Worm (Caenorhabditis elegans) whole organism, L1 larva: ENCODE data around the gene lec-6.

Source experiments
- F16B12.6 ChIP-seq: fragments of 150-350 bp; optimal IDR thresholded peaks from 2 replicates; lab custom pipeline; 2014; ENCODE audit warnings: missing biosample characterization, missing genetic modification characterization
- aha-1 ChIP-seq: fragments of 150-350 bp; optimal IDR thresholded peaks from 2 replicates; lab custom pipeline; 2014; ENCODE audit warnings: missing biosample characterization, missing genetic modification characterization
- alr-1 ChIP-seq: fragments of 200-800 bp; sonication (Bioruptor generic); optimal IDR thresholded peaks from 2 replicates; lab custom pipeline; 2018; ENCODE audit warnings: borderline replicate concordance, mild to moderate bottlenecking, missing genetic modification characterization, missing compliant biosample characterization
- aly-2 ChIP-seq: fragments of 150-350 bp; optimal IDR thresholded peaks from 2 replicates; lab custom pipeline; 2014; ENCODE audit warnings: missing biosample characterization, missing genetic modification characterization
- blmp-1 ChIP-seq: fragments of 150-350 bp; optimal IDR thresholded peaks from 2 replicates; lab custom pipeline; 2014; ENCODE audit warnings: missing biosample characterization, missing genetic modification characterization
- ceh-8 ChIP-seq: fragments of 200-800 bp; sonication (Bioruptor generic); optimal IDR thresholded peaks from 2 replicates; lab custom pipeline; 2018; ENCODE audit warnings: mild to moderate bottlenecking, missing genetic modification characterization, moderate library complexity, missing compliant biosample characterization
- ceh-82 ChIP-seq, 3 experiments: fragments of 150-350 bp in 1 of 3; sonication (generic microtip) in 2 of 3; optimal IDR thresholded peaks; 2 replicates each; lab custom pipeline; 2014 to 2017; ENCODE audit warnings: missing biosample characterization in 3 of 3, missing genetic modification characterization in 3 of 3
- ceh-88 ChIP-seq: fragments of 200-800 bp; sonication (Bioruptor generic); IDR thresholded peaks from 2 replicates; pipeline ENCODE4 v1.3.6; 2022; ENCODE audit warnings: missing genetic modification characterization, missing compliant biosample characterization
- dsc-1 ChIP-seq: sonication (generic microtip); optimal IDR thresholded peaks from 2 replicates; lab custom pipeline; 2016; ENCODE audit warnings: mild to moderate bottlenecking, missing genetic modification characterization, missing compliant biosample characterization
- efl-1 ChIP-seq, 4 experiments: fragments of 150-350 bp; optimal IDR thresholded peaks in 3 of 4; peaks in 1 of 4; 1 replicate in 1 of 4; 2 replicates in 3 of 4; lab custom pipeline; 2014; ENCODE audit warnings: missing biosample characterization in 2 of 4, missing genetic modification characterization in 2 of 4, missing genetic modification reagents in 2 of 4
- efl-3 ChIP-seq: fragments of 200-800 bp; sonication (Bioruptor generic); optimal IDR thresholded peaks from 2 replicates; lab custom pipeline; 2018; ENCODE audit warnings: mild to moderate bottlenecking, missing genetic modification characterization, missing compliant biosample characterization
- elt-2 ChIP-seq: sonication (generic microtip); optimal IDR thresholded peaks from 2 replicates; lab custom pipeline; 2016; ENCODE audit warnings: missing genetic modification characterization, mild to moderate bottlenecking, inconsistent platforms, missing compliant biosample characterization, missing genetic modification reagents
- elt-3 ChIP-seq, 6 experiments: fragments of 150-350 bp in 1 of 6; sonication (generic microtip); optimal IDR thresholded peaks; 2 replicates each; lab custom pipeline; 2017 to 2018; ENCODE audit warnings: missing biosample characterization in 6 of 6, missing genetic modification characterization in 6 of 6, inconsistent platforms in 1 of 6
- ets-5 ChIP-seq: fragments of 200-800 bp; sonication (Bioruptor generic); IDR thresholded peaks from 2 replicates; pipeline ENCODE4 v1.3.6; 2022; ENCODE audit warnings: missing genetic modification characterization, missing compliant biosample characterization
- fkh-10 ChIP-seq: sonication (generic microtip); optimal IDR thresholded peaks from 2 replicates; lab custom pipeline; 2017; ENCODE audit warnings: missing biosample characterization, missing genetic modification reagents, missing genetic modification characterization
- fkh-4 ChIP-seq: sonication (generic microtip); optimal IDR thresholded peaks from 2 replicates; lab custom pipeline; 2016; ENCODE audit warnings: missing compliant biosample characterization, missing genetic modification characterization, borderline replicate concordance
- fos-1 ChIP-seq: fragments of 150-350 bp; optimal IDR thresholded peaks from 2 replicates; lab custom pipeline; 2014; ENCODE audit warnings: missing biosample characterization, missing genetic modification characterization
- grh-1 ChIP-seq: fragments of 200-800 bp; sonication (Bioruptor generic); IDR thresholded peaks from 2 replicates; pipeline ENCODE4 v1.3.6; 2022; ENCODE audit warnings: missing genetic modification reagents, missing genetic modification characterization, missing compliant biosample characterization
- hpl-2 ChIP-seq: fragments of 150-350 bp; optimal IDR thresholded peaks from 2 replicates; lab custom pipeline; 2014; ENCODE audit warnings: missing biosample characterization, missing genetic modification reagents, missing genetic modification characterization
- irx-1 ChIP-seq: sonication (generic microtip); optimal IDR thresholded peaks from 2 replicates; lab custom pipeline; 2016; ENCODE audit warnings: missing genetic modification characterization, missing compliant biosample characterization
- jun-1 ChIP-seq: fragments of 150-350 bp; optimal IDR thresholded peaks from 2 replicates; lab custom pipeline; 2014; ENCODE audit warnings: missing biosample characterization, missing genetic modification reagents, missing genetic modification characterization
- lin-13 ChIP-seq: fragments of 150-350 bp; optimal IDR thresholded peaks from 2 replicates; lab custom pipeline; 2014; ENCODE audit warnings: missing biosample characterization, missing genetic modification reagents, missing genetic modification characterization
- lin-14 ChIP-seq: fragments of 200-800 bp; sonication (Bioruptor generic); optimal IDR thresholded peaks from 2 replicates; lab custom pipeline; 2018; ENCODE audit warnings: mild to moderate bottlenecking, missing genetic modification characterization, moderate library complexity, missing compliant biosample characterization
- lin-15B ChIP-seq: fragments of 150-350 bp; sonication (generic microtip); optimal IDR thresholded peaks from 3 replicates; lab custom pipeline; 2014; ENCODE audit warnings: missing biosample characterization, missing genetic modification characterization
- lin-35 ChIP-seq, 2 experiments: fragments of 150-350 bp; optimal IDR thresholded peaks; 2 replicates each; lab custom pipeline; 2014; ENCODE audit warnings: missing biosample characterization in 2 of 2, missing genetic modification characterization in 2 of 2, missing genetic modification reagents in 2 of 2
- mdl-1 ChIP-seq, 2 experiments: fragments of 150-350 bp; optimal IDR thresholded peaks; 2 replicates each; lab custom pipeline; 2014 to 2017; ENCODE audit warnings: missing biosample characterization in 2 of 2, missing genetic modification characterization in 2 of 2, inconsistent platforms in 1 of 2
- mef-2 ChIP-seq: fragments of 150-350 bp; optimal IDR thresholded peaks from 2 replicates; lab custom pipeline; 2014; ENCODE audit warnings: missing biosample characterization, missing genetic modification characterization
- mep-1 ChIP-seq: fragments of 150-350 bp; optimal IDR thresholded peaks from 2 replicates; lab custom pipeline; 2014; ENCODE audit warnings: missing biosample characterization, missing genetic modification characterization
- nhr-20 ChIP-seq: sonication (generic microtip); optimal IDR thresholded peaks from 2 replicates; lab custom pipeline; 2016; ENCODE audit warnings: mild to moderate bottlenecking, missing genetic modification characterization, missing compliant biosample characterization
- nhr-237 ChIP-seq: fragments of 150-350 bp; optimal IDR thresholded peaks from 2 replicates; lab custom pipeline; 2014; ENCODE audit warnings: missing biosample characterization, missing genetic modification characterization
- nhr-47 ChIP-seq: sonication (generic microtip); optimal IDR thresholded peaks from 2 replicates; lab custom pipeline; 2016; ENCODE audit warnings: mild to moderate bottlenecking, missing genetic modification characterization, moderate library complexity, missing compliant biosample characterization
- nhr-71 ChIP-seq: sonication (generic microtip); optimal IDR thresholded peaks from 2 replicates; lab custom pipeline; 2016; ENCODE audit warnings: mild to moderate bottlenecking, missing genetic modification characterization, moderate library complexity, missing compliant biosample characterization
- nhr-77 ChIP-seq: fragments of 150-350 bp; optimal IDR thresholded peaks from 2 replicates; lab custom pipeline; 2014; ENCODE audit warnings: missing biosample characterization, missing genetic modification characterization
- nhr-84 ChIP-seq: sonication (generic microtip); optimal IDR thresholded peaks from 2 replicates; lab custom pipeline; 2017; ENCODE audit warnings: missing biosample characterization, missing genetic modification characterization
- nhr-85 ChIP-seq: sonication (generic microtip); peaks from one replicate; lab custom pipeline; 2016; ENCODE audit warnings: missing genetic modification characterization, inconsistent platforms, missing compliant biosample characterization
- nhr-90 ChIP-seq: sonication (generic microtip); optimal IDR thresholded peaks from 2 replicates; lab custom pipeline; 2016; ENCODE audit warnings: mild to moderate bottlenecking, missing genetic modification characterization, missing compliant biosample characterization; ENCODE audit not compliant: poor library complexity
- pag-3 ChIP-seq: sonication (generic microtip); optimal IDR thresholded peaks from 2 replicates; lab custom pipeline; 2017; ENCODE audit warnings: missing genetic modification characterization, mild to moderate bottlenecking, missing compliant biosample characterization, antibody characterized with exemption, borderline replicate concordance; ENCODE audit not compliant: insufficient read depth
- pqm-1 ChIP-seq: sonication (generic microtip); optimal IDR thresholded peaks from 3 replicates; lab custom pipeline; 2017; ENCODE audit warnings: missing biosample characterization, missing genetic modification characterization
- snpc-4 ChIP-seq: fragments of 150-350 bp; optimal IDR thresholded peaks from 2 replicates; lab custom pipeline; 2014; ENCODE audit warnings: missing biosample characterization, missing genetic modification characterization
- snu-23 ChIP-seq: sonication (generic microtip); optimal IDR thresholded peaks from 2 replicates; lab custom pipeline; 2016; ENCODE audit warnings: missing genetic modification characterization, missing compliant biosample characterization
- sptf-1 ChIP-seq: fragments of 150-350 bp; optimal IDR thresholded peaks from 2 replicates; lab custom pipeline; 2014; ENCODE audit warnings: missing biosample characterization, missing genetic modification characterization
- sup-37 ChIP-seq: fragments of 200-800 bp; sonication (Bioruptor generic); optimal IDR thresholded peaks from 2 replicates; lab custom pipeline; 2018; ENCODE audit warnings: mild to moderate bottlenecking, missing genetic modification characterization, missing compliant biosample characterization
- tbx-2 ChIP-seq: sonication (generic microtip); optimal IDR thresholded peaks from 2 replicates; lab custom pipeline; 2016; ENCODE audit warnings: missing genetic modification characterization, missing compliant biosample characterization
- tlp-1 ChIP-seq: fragments of 150-350 bp; optimal IDR thresholded peaks from 2 replicates; lab custom pipeline; 2014; ENCODE audit warnings: missing biosample characterization, missing genetic modification characterization
- vab-15 ChIP-seq: sonication (generic microtip); optimal IDR thresholded peaks from 2 replicates; lab custom pipeline; 2017; ENCODE audit warnings: missing genotype, mild to moderate bottlenecking, missing genetic modification characterization, missing compliant biosample characterization
- xbp-1 ChIP-seq: sonication (generic microtip); optimal IDR thresholded peaks from 2 replicates; lab custom pipeline; 2016; ENCODE audit warnings: missing genetic modification characterization, missing compliant biosample characterization
- zip-4 ChIP-seq: fragments of 200-800 bp; sonication (Bioruptor generic); optimal IDR thresholded peaks from 2 replicates; lab custom pipeline; 2018; ENCODE audit warnings: mild to moderate bottlenecking, missing genetic modification characterization, moderate library complexity, missing compliant biosample characterization
- ztf-11 ChIP-seq, 2 experiments: sonication (generic microtip); optimal IDR thresholded peaks; 2 replicates each; lab custom pipeline; 2016 to 2017; ENCODE audit warnings: missing genetic modification characterization in 2 of 2, missing biosample characterization in 1 of 2, missing compliant biosample characterization in 1 of 2

lec-6 gene

ce11 chrIII:600316-600932, at the start of gene lec-6:
Gene lec-6, minus strand, starts transcription at chrIII:600366.
- TF ChIP-seq mdl-1 (tag; optimal IDR thresholded peaks at IDR 0.05; lab: Kevin White, UChicago): no peak
- TF ChIP-seq lin-35 (GFP tag; optimal IDR thresholded peaks at IDR 0.05; lab: Kevin White, UChicago): peak in 1 of 2 experiments; percentile 51
- TF ChIP-seq aly-2: no peak
- no peak for TF ChIP-seq tbx-2 (tag; lab: Kevin White, UChicago)
- no peak for TF ChIP-seq mef-2
- no peak for TF ChIP-seq blmp-1
- peak; percentile 1 for TF ChIP-seq nhr-20 (tag; lab: Kevin White, UChicago)
- TF ChIP-seq sptf-1: no peak
- TF ChIP-seq pag-3 (tag; lab: Kevin White, UChicago): no peak
- TF ChIP-seq snpc-4 (tag; lab: Kevin White, UChicago): no peak
- peak; percentile 8 for TF ChIP-seq nhr-90
- no peak for TF ChIP-seq alr-1 (tag; lab: Kevin White, UChicago)
- peak; percentile 11 for TF ChIP-seq lin-14 (GFP tag; lab: Kevin White, UChicago)
- no peak for TF ChIP-seq vab-15 (tag; lab: Kevin White, UChicago)
- no peak for TF ChIP-seq efl-1 (optimal IDR thresholded peaks at IDR 0.05; lab: Kevin White, UChicago)
- peak in 1 of 2 experiments; percentile 84 for TF ChIP-seq efl-1 (GFP tag; optimal IDR thresholded peaks at IDR 0.05 in 1 of 2; lab: Kevin White, UChicago)
- TF ChIP-seq lin-13: no peak
- TF ChIP-seq F16B12.6 (tag; lab: Kevin White, UChicago): no peak
- peak; percentile 38 for TF ChIP-seq pqm-1 (tag; lab: Kevin White, UChicago)
- TF ChIP-seq ets-5 (GFP tag; lab: Robert Waterston, UW): no peak
- peak; percentile 56 for TF ChIP-seq nhr-71
- no peak for TF ChIP-seq sup-37 (GFP tag; lab: Kevin White, UChicago)
- TF ChIP-seq tlp-1: no peak
- no peak for TF ChIP-seq ztf-11 (tag; optimal IDR thresholded peaks at IDR 0.05; lab: Kevin White, UChicago)
- no peak for TF ChIP-seq ceh-8 (GFP tag; lab: Kevin White, UChicago)
- no peak for TF ChIP-seq xbp-1 (tag; lab: Kevin White, UChicago)
- TF ChIP-seq fos-1 (tag; lab: Kevin White, UChicago): peak; percentile 74
- TF ChIP-seq zip-4 (GFP tag; lab: Kevin White, UChicago): no peak
- TF ChIP-seq jun-1 (tag; lab: Kevin White, UChicago): peak; percentile 64
- peak; percentile 1 for TF ChIP-seq nhr-77
- no peak for TF ChIP-seq efl-3 (GFP tag; lab: Kevin White, UChicago)
- no peak for TF ChIP-seq nhr-237 (tag; lab: Kevin White, UChicago)
- peak; percentile 21 for TF ChIP-seq irx-1 (tag; lab: Kevin White, UChicago)
- TF ChIP-seq ceh-82 (tag; optimal IDR thresholded peaks at IDR 0.05; lab: Kevin White, UChicago): no peak
- TF ChIP-seq elt-2 (tag; lab: Kevin White, UChicago): peak; percentile 97
- no peak for TF ChIP-seq nhr-85 (tag; lab: Kevin White, UChicago)
- TF ChIP-seq hpl-2: no peak
- TF ChIP-seq, all 84 proteins: peak for 12

- TF ChIP-seq elt-3 (tag; optimal IDR thresholded peaks at IDR 0.05; lab: Kevin White, UChicago): peak in 1 of 6 experiments; percentile 11
- no peak for TF ChIP-seq zip-4 (GFP tag; lab: Kevin White, UChicago)
- TF ChIP-seq fkh-4 (tag; lab: Kevin White, UChicago): no peak
- peak; percentile 60 for TF ChIP-seq blmp-1
Measured at ce11 chrIII:649935-650334, 49.8 kb upstream of the lec-6 start.

ce11 chrIII:647248-647647, 47.1 kb upstream of the lec-6 start:
- TF ChIP-seq ceh-82 (tag; optimal IDR thresholded peaks at IDR 0.05; lab: Kevin White, UChicago): peak in 1 of 3 experiments; percentile 25
- no peak for TF ChIP-seq irx-1 (tag; lab: Kevin White, UChicago)
- no peak for TF ChIP-seq alr-1 (tag; lab: Kevin White, UChicago)
- no peak for TF ChIP-seq dsc-1 (tag; lab: Kevin White, UChicago)
- no peak for TF ChIP-seq zip-4 (GFP tag; lab: Kevin White, UChicago)
- no peak for TF ChIP-seq nhr-47 (tag; lab: Kevin White, UChicago)
- no peak for TF ChIP-seq ceh-88 (GFP tag; lab: Robert Waterston, UW)
- no peak for TF ChIP-seq pag-3 (tag; lab: Kevin White, UChicago)
- no peak for TF ChIP-seq lin-15B
- no peak for TF ChIP-seq vab-15 (tag; lab: Kevin White, UChicago)
- TF ChIP-seq efl-3 (GFP tag; lab: Kevin White, UChicago): no peak
- no peak for TF ChIP-seq mep-1
- TF ChIP-seq aha-1 (tag; lab: Kevin White, UChicago): no peak
- TF ChIP-seq nhr-237 (tag; lab: Kevin White, UChicago): no peak
- peak; percentile 46 for TF ChIP-seq snu-23
- TF ChIP-seq grh-1 (GFP tag; lab: Robert Waterston, UW): no peak
- TF ChIP-seq nhr-84 (tag; lab: Kevin White, UChicago): no peak
- TF ChIP-seq F16B12.6 (tag; lab: Kevin White, UChicago): no peak
- TF ChIP-seq fkh-10 (GFP tag; lab: Kevin White, UChicago): no peak
